Worm (Caenorhabditis elegans): Measurements from ENCODE around the gene ZK593.3.

Gene ZK593.3

DNA sequence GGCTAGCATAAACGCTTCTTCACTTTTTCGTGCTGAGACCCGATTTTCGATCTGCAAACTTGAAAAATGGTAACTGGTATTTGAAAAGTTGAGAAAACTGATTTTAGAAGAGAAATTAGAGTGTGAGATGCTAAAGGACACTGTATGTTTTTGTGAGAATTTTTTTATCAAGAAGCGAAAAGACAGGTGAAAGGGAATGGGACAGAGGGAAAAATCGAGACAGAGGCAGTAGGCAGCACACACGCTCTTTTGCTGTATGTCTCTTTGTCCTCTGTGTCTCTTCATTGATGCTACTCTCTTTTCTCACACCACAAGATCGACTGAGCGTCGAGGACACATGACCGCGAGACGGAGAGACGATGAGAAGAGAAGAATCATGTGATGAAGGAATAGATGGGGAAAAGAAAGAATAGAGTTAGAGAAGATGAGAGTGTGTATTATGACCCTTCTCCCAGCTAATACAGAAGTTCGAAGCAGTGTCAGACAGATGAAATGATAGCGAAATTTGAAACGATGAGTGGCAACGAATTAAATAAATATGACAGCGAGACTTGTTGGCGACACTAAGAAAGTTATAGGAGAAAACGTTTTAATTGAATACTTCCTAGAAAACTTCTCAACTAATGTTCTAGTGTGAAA is 20.5 kb downstream of the ZK593.3 start, which contains the start of gene lgg-2:
Gene lgg-2, minus strand, starts transcription at position 51 of the 639 bp plus-strand sequence.
- TF ChIP-seq ztf-26 (tag; optimal IDR thresholded peaks at IDR 0.05) = peak; percentile 84
- TF ChIP-seq bed-2 (GFP tag; IDR thresholded peaks at IDR 0.05) = no peak
- peak; percentile 68 for TF ChIP-seq K12H6.12 (tag; optimal IDR thresholded peaks at IDR 0.05)
- no peak for TF ChIP-seq snpc-1.3 (tag; optimal IDR thresholded peaks at IDR 0.05; ENCODE audit: insufficient read depth)
- TF ChIP-seq C17E4.6 (GFP tag; IDR thresholded peaks at IDR 0.05) = 0 out of 2 replicates have a peak, but pooled peaks have one; percentile 8
- peak in 2 of 3 experiments; percentile 31 to 92 for TF ChIP-seq lin-35 (GFP tag; optimal IDR thresholded peaks at IDR 0.05)
- TF ChIP-seq rcor-1 (GFP tag; IDR thresholded peaks at IDR 0.05) = peak; percentile 70
- TF ChIP-seq ztf-28 (GFP tag; IDR thresholded peaks at IDR 0.05) = no peak
- no peak for TF ChIP-seq T07F8.4 (tag; optimal IDR thresholded peaks at IDR 0.05)
- TF ChIP-seq ceh-79 (tag; optimal IDR thresholded peaks at IDR 0.05) = no peak
- TF ChIP-seq egrh-3 (GFP tag; IDR thresholded peaks at IDR 0.05) = peak; percentile 11; the same call in 1 of the 2 replicates
- no peak for TF ChIP-seq nhr-27 (tag; optimal IDR thresholded peaks at IDR 0.05)
- no peak for TF ChIP-seq unc-130 (GFP tag; optimal IDR thresholded peaks at IDR 0.05)
- no peak for TF ChIP-seq D2030.7 (GFP tag; IDR thresholded peaks at IDR 0.05)
- TF ChIP-seq lsy-27 (tag; optimal IDR thresholded peaks at IDR 0.05; ENCODE audit: borderline replicate concordance, insufficient read depth) = no peak
- no peak for TF ChIP-seq egl-18 (GFP tag; IDR thresholded peaks at IDR 0.05)
- TF ChIP-seq snpc-3.4 (tag; optimal IDR thresholded peaks at IDR 0.05) = no peak
- TF ChIP-seq attf-3 (GFP tag; conservative IDR thresholded peaks at IDR 0.05) = peak; percentile 31; the same call in 1 of the 2 replicates
- TF ChIP-seq hmg-20 (GFP tag; IDR thresholded peaks at IDR 0.05) = 0 out of 2 replicates have a peak, but pooled peaks have one; percentile 30
- no peak for TF ChIP-seq attf-6 (GFP tag; IDR thresholded peaks at IDR 0.05)
- peak; percentile 28; the same call in 1 of the 2 replicates for TF ChIP-seq let-526 (GFP tag; IDR thresholded peaks at IDR 0.05)
- no peak for TF ChIP-seq aptf-3 (GFP tag; IDR thresholded peaks at IDR 0.05)
- TF ChIP-seq bed-1 (GFP tag; IDR thresholded peaks at IDR 0.05) = no peak
- TF ChIP-seq pha-4 (tag; optimal IDR thresholded peaks at IDR 0.05) = peak; percentile 67
- TF ChIP-seq hsf-1 (GFP tag; IDR thresholded peaks at IDR 0.05) = no peak
- no peak for TF ChIP-seq nhr-120 (GFP tag; IDR thresholded peaks at IDR 0.05)
- TF ChIP-seq mes-4 (tag; optimal IDR thresholded peaks at IDR 0.05) = no peak
- TF ChIP-seq madf-8 (GFP tag; conservative IDR thresholded peaks at IDR 0.05) = no peak
- TF ChIP-seq nhr-179 (tag; optimal IDR thresholded peaks at IDR 0.05) = no peak
- no peak for TF ChIP-seq F39B2.1 (GFP tag; IDR thresholded peaks at IDR 0.05)
- 0 out of 2 replicates have a peak, but pooled peaks have one; percentile 28 for TF ChIP-seq F37B4.10 (GFP tag; IDR thresholded peaks at IDR 0.05)
- TF ChIP-seq F23B12.7 (tag; optimal IDR thresholded peaks at IDR 0.05; ENCODE audit: insufficient read depth) = no peak
- TF ChIP-seq ceh-40 (GFP tag; IDR thresholded peaks at IDR 0.05) = no peak
- peak; percentile 77; the same call in 1 of the 2 replicates for TF ChIP-seq pbrm-1 (GFP tag; IDR thresholded peaks at IDR 0.05)
- TF ChIP-seq madf-3 (GFP tag; IDR thresholded peaks at IDR 0.05) = 0 out of 2 replicates have a peak, but pooled peaks have one; percentile 64
- no peak for TF ChIP-seq T26A5.8 (tag; optimal IDR thresholded peaks at IDR 0.05)
- no peak for TF ChIP-seq fkh-3 (tag; optimal IDR thresholded peaks at IDR 0.05)
- TF ChIP-seq lin-40 (tag; optimal IDR thresholded peaks at IDR 0.05) = peak; percentile 95
- TF ChIP-seq ztf-6 (GFP tag; IDR thresholded peaks at IDR 0.05) = 0 out of 2 replicates have a peak, but pooled peaks have one; percentile 24
- TF ChIP-seq tlf-1 (GFP tag; optimal IDR thresholded peaks at IDR 0.05) = peak; percentile 86
- TF ChIP-seq F22D6.2 (tag; optimal IDR thresholded peaks at IDR 0.05) = peak; percentile 84
- TF ChIP-seq tbp1 (GFP tag; optimal IDR thresholded peaks at IDR 0.05) = peak; percentile 60
- TF ChIP-seq egl-44 (GFP tag; IDR thresholded peaks at IDR 0.05) = 0 out of 2 replicates have a peak, but pooled peaks have one; percentile 61
- no peak for TF ChIP-seq mel-28 (tag; optimal IDR thresholded peaks at IDR 0.05; ENCODE audit: borderline replicate concordance)
- TF ChIP-seq B0336.3 (GFP tag; IDR thresholded peaks at IDR 0.05) = peak; percentile 67; the same call in 1 of the 2 replicates
- no peak for TF ChIP-seq F10E7.11 (tag; optimal IDR thresholded peaks at IDR 0.05)
- TF ChIP-seq F57C9.4 (tag; optimal IDR thresholded peaks at IDR 0.05) = no peak
